Fruit fly (Drosophila melanogaster) ovary, adult (tissue): Measurements from ENCODE around the gene CG14664.
A peak's percentile ranks its signal among the peaks of the same experiment; 100 is the strongest.

Source experiments
- CG17801 ChIP-seq: fragments of 200-800 bp; optimal IDR thresholded peaks from 2 replicates; lab custom pipeline; 2019; ENCODE audit warnings: missing biosample characterization, mild to moderate bottlenecking, missing genetic modification characterization, moderate library complexity; ENCODE audit not compliant: partially characterized antibody

The CG14664 gene

DNA sequence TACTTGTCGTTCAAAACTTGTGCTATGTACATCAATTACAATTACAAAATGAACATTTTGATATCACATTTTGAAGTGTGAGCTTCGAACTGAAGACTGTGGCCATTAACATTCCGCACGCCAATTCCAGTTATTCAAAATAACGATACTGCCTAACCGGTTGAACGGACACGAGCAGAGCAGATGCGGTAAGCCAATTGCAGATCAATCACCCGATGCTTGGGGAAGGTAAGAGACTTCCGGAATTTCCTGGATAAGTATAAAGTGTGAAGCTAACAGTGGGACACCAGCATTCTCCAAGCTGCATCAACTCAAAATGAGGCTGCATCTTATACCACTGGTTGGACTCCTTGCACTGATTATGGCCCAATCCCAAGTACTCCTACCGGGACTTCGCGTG, at the start of gene CG14664:
CG14664 (plus strand) TSS at position 301 of the 400 bp plus-strand sequence.
- TF ChIP-seq CG17801 (GFP tag; lab: Kevin White, UChicago): no peak

DNA sequence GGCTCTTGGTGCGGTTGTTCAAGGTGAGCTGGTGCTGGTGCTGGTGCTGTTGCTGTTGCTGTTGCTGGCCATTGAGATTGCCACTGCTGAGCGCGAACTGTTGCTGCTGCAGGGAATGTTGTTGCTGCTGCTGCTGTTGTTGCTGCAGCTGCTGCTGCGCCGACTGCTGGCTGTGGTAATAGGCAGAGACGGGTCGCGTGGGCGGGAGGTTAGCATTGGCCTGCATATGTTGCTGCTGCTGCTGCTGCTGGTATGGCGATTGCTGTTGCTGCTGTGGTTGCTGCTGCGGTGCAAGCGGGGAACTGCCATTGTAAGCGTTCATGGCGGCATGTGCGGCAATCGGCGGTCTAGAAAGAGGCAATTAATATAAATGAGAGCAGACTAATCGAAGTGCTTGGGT, 48.0 kb upstream of the CG14664 start:
- TF ChIP-seq CG17801 (GFP tag; lab: Kevin White, UChicago): no peak

DNA sequence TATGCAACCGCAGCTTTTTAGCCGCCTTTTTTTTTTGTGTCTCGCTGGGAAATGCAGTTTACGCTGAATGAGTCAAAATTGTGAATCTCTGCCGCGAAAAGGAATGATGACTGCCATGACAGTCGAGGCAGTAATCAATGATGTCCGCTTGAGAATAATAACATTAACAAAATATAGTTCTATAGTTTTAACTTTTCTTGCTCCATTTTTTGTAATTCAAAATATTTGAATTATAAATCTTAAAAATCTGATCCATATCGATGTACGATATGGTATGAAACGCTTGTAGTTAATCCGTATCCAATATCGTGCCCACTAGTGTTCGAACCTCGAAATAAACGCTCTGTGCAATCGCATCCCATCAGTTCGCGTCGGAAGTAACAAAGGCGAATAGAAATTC, 36.1 kb upstream of the CG14664 start:
- TF ChIP-seq CG17801 (GFP tag; lab: Kevin White, UChicago): no peak

- TF ChIP-seq CG17801 (GFP tag; lab: Kevin White, UChicago): no peak
These were observed 30.7 kb upstream of the CG14664 start for dm6 chr3R:5193271-5193670.

DNA sequence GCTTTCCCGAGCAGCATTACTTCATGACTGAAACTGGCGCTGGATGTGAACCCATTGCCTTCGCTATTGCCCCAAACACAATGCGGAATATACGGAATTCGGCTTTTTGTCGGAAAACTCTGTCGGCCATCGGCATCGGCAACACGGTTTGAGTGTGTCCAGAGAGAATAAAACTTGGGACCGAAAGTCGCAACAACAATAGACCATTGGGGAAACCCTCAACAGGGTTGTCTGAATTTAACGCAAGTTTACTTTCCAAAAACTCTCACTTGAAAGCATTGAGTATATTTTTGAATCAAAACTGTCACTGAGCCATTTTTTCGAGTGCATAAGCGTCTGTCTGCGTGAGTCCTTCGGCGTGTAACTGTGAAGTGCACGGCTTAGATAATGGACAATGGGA, 25.6 kb upstream of the CG14664 start:
- no peak for TF ChIP-seq CG17801 (GFP tag; lab: Kevin White, UChicago)

DNA sequence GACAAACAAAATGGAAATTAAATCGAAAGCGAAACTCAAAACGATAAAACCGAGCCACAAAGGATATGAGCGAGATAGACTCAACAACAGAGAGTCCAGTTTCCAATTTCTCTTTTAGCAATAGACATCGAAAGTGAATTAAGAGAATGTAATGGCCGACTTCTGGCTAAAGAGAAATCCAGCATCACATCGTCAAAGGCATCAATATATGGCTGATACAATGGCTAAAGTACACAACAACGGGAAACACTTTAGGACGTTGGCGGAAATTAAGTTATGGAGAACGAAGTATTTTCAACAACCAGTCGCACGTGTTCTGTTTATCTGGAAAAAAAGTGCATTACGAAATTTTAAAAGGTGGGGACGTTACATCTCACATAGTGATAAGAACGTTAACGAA, 24.4 kb upstream of the CG14664 start:
- no peak for TF ChIP-seq CG17801 (GFP tag; lab: Kevin White, UChicago)

dm6 chr3R:5203796-5204195, 20.1 kb upstream of the CG14664 start:
- no peak for TF ChIP-seq CG17801 (GFP tag; lab: Kevin White, UChicago)

DNA sequence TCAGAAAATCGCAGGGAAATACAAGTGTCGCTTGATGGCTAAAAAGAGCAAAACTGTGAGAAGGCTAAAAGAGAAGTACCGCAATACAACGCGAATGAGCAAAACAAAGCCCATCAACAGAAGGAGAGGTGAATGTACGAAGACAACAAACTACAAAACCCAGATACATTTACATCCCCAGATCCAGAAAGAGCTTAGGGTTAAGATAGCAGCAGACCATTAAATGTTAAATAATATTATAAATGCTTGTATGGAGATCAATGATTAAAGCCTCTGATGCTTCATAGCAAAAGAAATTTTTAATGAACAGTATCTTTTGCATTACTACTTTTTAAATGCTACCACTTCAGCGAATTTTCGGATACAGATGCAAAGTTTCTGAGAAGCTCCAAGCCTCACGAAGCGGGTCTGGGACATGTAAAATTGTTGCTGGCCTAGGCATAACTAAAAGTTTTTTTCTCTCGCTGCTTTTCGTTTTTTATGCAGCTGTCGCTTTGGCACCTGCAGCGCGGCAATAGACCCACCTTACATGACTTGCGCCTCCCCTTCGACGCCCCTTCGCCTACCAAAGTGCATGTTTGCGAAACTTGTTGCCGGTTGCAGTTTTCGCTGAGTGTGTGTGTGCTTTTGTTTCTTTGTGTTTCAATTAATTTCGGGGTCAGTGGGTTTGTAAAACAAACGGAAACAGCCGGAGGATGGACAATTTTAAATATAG, 18.5 kb upstream of the CG14664 start:
- no peak for TF ChIP-seq CG17801 (GFP tag; lab: Kevin White, UChicago)

dm6 chr3R:5207277-5208114, 16.4 kb upstream of the CG14664 start:
- no peak for TF ChIP-seq CG17801 (GFP tag; lab: Kevin White, UChicago)

DNA sequence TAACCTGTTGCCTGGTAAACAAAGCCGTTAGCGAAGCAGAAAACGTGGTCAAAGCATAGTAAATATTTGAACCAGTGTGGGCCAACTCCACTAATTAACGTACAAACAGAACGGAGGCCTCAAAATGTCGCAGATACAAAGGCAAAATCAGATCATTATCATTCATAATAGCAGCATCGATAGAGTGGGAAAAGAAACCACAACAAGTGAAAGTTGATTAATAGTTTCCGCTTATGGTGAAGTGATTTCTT, 15.9 kb upstream of the CG14664 start:
- TF ChIP-seq CG17801 (GFP tag; lab: Kevin White, UChicago): no peak

DNA sequence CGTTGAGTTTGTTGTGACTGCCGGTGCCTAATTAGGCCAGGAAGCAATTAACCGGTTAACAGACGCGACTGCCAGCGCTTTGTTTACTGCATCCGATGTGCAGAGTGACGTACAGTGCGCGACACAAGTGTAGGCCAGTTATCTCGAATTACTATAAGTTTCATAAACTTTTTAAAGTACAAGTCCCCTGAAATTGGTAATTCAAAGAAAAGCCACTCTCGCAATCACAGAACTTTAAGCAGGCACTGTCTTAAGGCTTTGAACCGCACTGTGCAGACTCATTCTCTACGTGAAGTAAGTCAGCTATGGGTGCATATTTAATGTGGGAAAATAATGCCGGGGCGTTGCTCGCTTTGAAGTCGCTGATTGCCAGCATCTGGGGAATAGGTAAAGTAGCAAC, 14.5 kb upstream of the CG14664 start:
- peak; percentile 57 for TF ChIP-seq CG17801 (GFP tag; lab: Kevin White, UChicago)

- no peak for TF ChIP-seq CG17801 (GFP tag; lab: Kevin White, UChicago)
These were observed 12.5 kb upstream of the CG14664 start for dm6 chr3R:5211401-5211800.

DNA sequence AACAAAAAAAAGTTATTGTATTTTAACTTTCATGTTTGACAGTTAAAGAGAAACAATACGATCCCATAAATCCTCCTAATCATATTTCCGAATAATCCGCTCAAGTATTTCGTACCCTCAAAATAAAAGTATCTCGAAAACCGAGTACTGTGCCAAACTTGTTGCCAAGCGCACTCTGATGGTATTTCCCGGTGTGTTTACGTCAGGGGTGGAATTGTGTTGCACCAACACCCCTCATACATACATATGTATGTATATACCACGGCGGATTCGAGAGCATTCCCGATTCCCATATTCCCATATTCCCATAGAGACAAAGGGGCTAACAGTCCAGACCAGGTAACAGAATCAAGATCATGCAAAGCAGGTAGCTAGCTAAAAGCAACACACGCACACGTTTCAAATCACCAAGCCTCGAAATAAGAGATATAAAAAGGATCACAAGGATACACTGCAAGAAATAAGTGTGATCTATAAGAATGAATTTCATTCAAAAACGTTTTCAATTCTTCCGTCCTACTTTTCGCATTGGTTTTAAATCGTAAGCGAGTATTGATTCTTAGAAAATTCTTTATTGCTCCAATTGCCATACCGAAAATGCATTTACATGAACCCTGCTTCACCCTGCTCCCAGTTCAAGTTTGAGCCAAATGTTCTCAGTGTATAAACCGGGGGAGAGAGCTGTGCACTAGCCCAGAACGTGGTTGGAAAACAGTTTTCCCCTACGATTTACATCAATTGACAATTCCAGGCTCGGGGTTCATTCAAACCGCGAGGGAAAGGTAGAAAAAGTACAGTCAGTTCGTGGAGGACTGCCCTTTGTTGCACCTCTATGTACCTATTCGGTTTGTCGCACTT, 11.8 kb upstream of the CG14664 start:
- no peak for TF ChIP-seq CG17801 (GFP tag; lab: Kevin White, UChicago)

DNA sequence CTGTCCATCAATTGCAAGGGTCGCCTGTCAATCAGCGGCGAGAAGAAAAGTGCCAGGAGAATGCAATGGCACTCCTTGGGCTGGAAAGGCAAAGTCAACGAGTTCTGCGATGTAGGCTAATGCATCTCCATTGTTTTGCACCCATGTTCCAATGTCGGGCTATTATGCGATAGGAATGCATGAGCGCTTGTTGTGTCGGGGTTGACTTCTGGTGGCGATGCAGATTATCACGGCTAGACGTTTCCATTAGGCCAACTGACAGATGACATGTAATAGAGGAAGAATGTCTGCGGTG, 11.2 kb upstream of the CG14664 start:
- no peak for TF ChIP-seq CG17801 (GFP tag; lab: Kevin White, UChicago)

dm6 chr3R:5213309-5213708, 10.6 kb upstream of the CG14664 start:
- TF ChIP-seq CG17801 (GFP tag; lab: Kevin White, UChicago): no peak
